Fruit fly (Drosophila melanogaster): ENCODE results near the gene rols.

dm6 chr3L:12064759-12065158 is at the start of gene rols:
- TF ChIP-seq pan (optimal IDR thresholded peaks at IDR 0.05) (no peak), Dll (optimal IDR thresholded peaks at IDR 0.05) (no peak)

Data from whole organism.